Worm (Caenorhabditis elegans) whole organism, late embryonic: ENCODE data around the gene rfl-1.

ENCODE experiments used
- C38D4.7 ChIP-seq: fragments of 200-800 bp; sonication (Bioruptor generic); optimal IDR thresholded peaks from 2 replicates; lab custom pipeline; 2018; ENCODE audit warnings: mild to moderate bottlenecking, missing genetic modification characterization, moderate library complexity, missing compliant biosample characterization
- F13H6.1 ChIP-seq: sonication (generic microtip); optimal IDR thresholded peaks from 2 replicates; lab custom pipeline; 2016; ENCODE audit warnings: missing genetic modification characterization, missing compliant biosample characterization
- K02D7.2 ChIP-seq: sonication (generic microtip); optimal IDR thresholded peaks from 2 replicates; lab custom pipeline; 2017; ENCODE audit warnings: mild to moderate bottlenecking, missing genetic modification characterization, missing compliant biosample characterization
- K09A11.1 ChIP-seq: sonication (generic microtip); optimal IDR thresholded peaks from 2 replicates; lab custom pipeline; 2017; ENCODE audit warnings: antibody characterized with exemption, mild to moderate bottlenecking, missing genetic modification characterization, missing compliant biosample characterization; ENCODE audit not compliant: insufficient read depth
- T23F11.4 ChIP-seq: fragments of 200-800 bp; sonication (Bioruptor generic); optimal IDR thresholded peaks from 2 replicates; lab custom pipeline; 2018; ENCODE audit warnings: mild to moderate bottlenecking, missing genetic modification characterization, missing compliant biosample characterization
- Y22D7AL.16 ChIP-seq: sonication (generic microtip); optimal IDR thresholded peaks from 2 replicates; lab custom pipeline; 2016; ENCODE audit warnings: missing genetic modification characterization, missing compliant biosample characterization
- ama-1 ChIP-seq: fragments of 150-350 bp; optimal IDR thresholded peaks from 2 replicates; lab custom pipeline; 2014
- ceh-19 ChIP-seq: fragments of 200-800 bp; sonication (Bioruptor generic); optimal IDR thresholded peaks from 2 replicates; lab custom pipeline; 2018; ENCODE audit warnings: mild to moderate bottlenecking, missing genetic modification characterization, missing compliant biosample characterization
- ceh-22 ChIP-seq: sonication (generic microtip); optimal IDR thresholded peaks from 2 replicates; lab custom pipeline; 2017; ENCODE audit warnings: missing biosample characterization, missing genetic modification characterization
- ceh-24 ChIP-seq: sonication (generic microtip); optimal IDR thresholded peaks from 2 replicates; lab custom pipeline; 2016; ENCODE audit warnings: mild to moderate bottlenecking, missing genetic modification characterization, missing compliant biosample characterization
- ceh-34 ChIP-seq: sonication (generic microtip); optimal IDR thresholded peaks from 2 replicates; lab custom pipeline; 2016; ENCODE audit warnings: mild to moderate bottlenecking, missing genetic modification characterization, missing compliant biosample characterization
- ceh-48 ChIP-seq: sonication (generic microtip); optimal IDR thresholded peaks from 2 replicates; lab custom pipeline; 2016; ENCODE audit warnings: missing genetic modification characterization, inconsistent platforms, missing compliant biosample characterization
- ceh-6 ChIP-seq: fragments of 200-800 bp; sonication (Bioruptor generic); optimal IDR thresholded peaks from 2 replicates; lab custom pipeline; 2018; ENCODE audit warnings: mild to moderate bottlenecking, missing genetic modification characterization, missing compliant biosample characterization
- ceh-9 ChIP-seq: sonication (generic microtip); optimal IDR thresholded peaks from 2 replicates; lab custom pipeline; 2016; ENCODE audit warnings: mild to moderate bottlenecking, missing genetic modification characterization, inconsistent platforms, missing compliant biosample characterization
- elt-2 ChIP-seq: sonication (generic microtip); optimal IDR thresholded peaks from 2 replicates; lab custom pipeline; 2016; ENCODE audit warnings: missing genetic modification reagents, missing genetic modification characterization, missing compliant biosample characterization
- elt-4 ChIP-seq: sonication (generic microtip); optimal IDR thresholded peaks from 2 replicates; lab custom pipeline; 2016; ENCODE audit warnings: missing genetic modification characterization, missing compliant biosample characterization
- ets-4 ChIP-seq: sonication (generic microtip); optimal IDR thresholded peaks from 2 replicates; lab custom pipeline; 2016; ENCODE audit warnings: missing genetic modification characterization, missing compliant biosample characterization
- eyg-1 ChIP-seq: sonication (generic microtip); optimal IDR thresholded peaks from 2 replicates; lab custom pipeline; 2016; ENCODE audit warnings: missing genotype, missing genetic modification characterization, missing compliant biosample characterization
- fkh-10 ChIP-seq: fragments of 150-350 bp; optimal IDR thresholded peaks from 2 replicates; lab custom pipeline; 2014; ENCODE audit warnings: missing biosample characterization, missing genetic modification reagents, missing genetic modification characterization
- gmeb-2 ChIP-seq: sonication (generic microtip); optimal IDR thresholded peaks from 2 replicates; lab custom pipeline; 2016; ENCODE audit warnings: missing genetic modification characterization, inconsistent platforms, missing compliant biosample characterization
- lin-11 ChIP-seq: fragments of 200-800 bp; sonication (Bioruptor generic); optimal IDR thresholded peaks from 2 replicates; lab custom pipeline; 2018; ENCODE audit warnings: mild to moderate bottlenecking, missing genetic modification characterization, missing compliant biosample characterization
- madf-2 ChIP-seq: sonication (generic microtip); optimal IDR thresholded peaks from 2 replicates; lab custom pipeline; 2017; ENCODE audit warnings: missing genetic modification characterization, missing compliant biosample characterization
- nfya-1 ChIP-seq: sonication (generic microtip); optimal IDR thresholded peaks from 2 replicates; lab custom pipeline; 2017; ENCODE audit warnings: missing genetic modification characterization, mild to moderate bottlenecking, missing compliant biosample characterization, antibody characterized with exemption, moderate library complexity
- nhr-11 ChIP-seq: fragments of 150-350 bp; optimal IDR thresholded peaks from 2 replicates; lab custom pipeline; 2014; ENCODE audit warnings: missing biosample characterization, missing genetic modification characterization
- npax-4 ChIP-seq: sonication (generic microtip); optimal IDR thresholded peaks from 2 replicates; lab custom pipeline; 2016; ENCODE audit warnings: missing genetic modification characterization, missing compliant biosample characterization
- pag-3 ChIP-seq: sonication (generic microtip); optimal IDR thresholded peaks from 2 replicates; lab custom pipeline; 2016; ENCODE audit warnings: missing compliant biosample characterization, missing genetic modification characterization, borderline replicate concordance
- pat-9 ChIP-seq: fragments of 200-800 bp; sonication (Bioruptor generic); optimal IDR thresholded peaks from 2 replicates; lab custom pipeline; 2018; ENCODE audit warnings: mild to moderate bottlenecking, missing genetic modification characterization, moderate library complexity, missing compliant biosample characterization
- pqm-1 ChIP-seq: sonication (generic microtip); optimal IDR thresholded peaks from 2 replicates; lab custom pipeline; 2016; ENCODE audit warnings: missing genetic modification characterization, missing compliant biosample characterization
- ref-2 ChIP-seq: sonication (generic microtip); optimal IDR thresholded peaks from 2 replicates; lab custom pipeline; 2016; ENCODE audit warnings: missing genetic modification characterization, missing compliant biosample characterization
- rnt-1 ChIP-seq: sonication (generic microtip); optimal IDR thresholded peaks from 2 replicates; lab custom pipeline; 2016; ENCODE audit warnings: missing genetic modification characterization, missing compliant biosample characterization
- sox-2 ChIP-seq: fragments of 200-800 bp; sonication (Bioruptor generic); IDR thresholded peaks from 2 replicates; pipeline ENCODE4 v1.3.6; 2022; ENCODE audit warnings: missing genetic modification reagents, missing genetic modification characterization, missing compliant biosample characterization
- syd-9 ChIP-seq: sonication (generic microtip); optimal IDR thresholded peaks from 2 replicates; lab custom pipeline; 2016; ENCODE audit warnings: mild to moderate bottlenecking, missing genetic modification characterization, moderate library complexity, missing compliant biosample characterization
- tbx-2 ChIP-seq: sonication (generic microtip); optimal IDR thresholded peaks from 2 replicates; lab custom pipeline; 2016; ENCODE audit warnings: missing genetic modification characterization, missing compliant biosample characterization
- tbx-7 ChIP-seq: sonication (generic microtip); optimal IDR thresholded peaks from 2 replicates; lab custom pipeline; 2016; ENCODE audit warnings: missing genotype, missing genetic modification characterization, missing compliant biosample characterization
- unc-42 ChIP-seq: sonication (generic microtip); optimal IDR thresholded peaks from 2 replicates; lab custom pipeline; 2016; ENCODE audit warnings: missing genotype, missing genetic modification characterization, missing compliant biosample characterization
- zip-5 ChIP-seq: sonication (generic microtip); optimal IDR thresholded peaks from 2 replicates; lab custom pipeline; 2016; ENCODE audit warnings: missing genetic modification characterization, missing compliant biosample characterization
- ztf-16 ChIP-seq: sonication (generic microtip); optimal IDR thresholded peaks from 2 replicates; lab custom pipeline; 2017; ENCODE audit warnings: missing genetic modification characterization, missing compliant biosample characterization

The rfl-1 gene

DNA sequence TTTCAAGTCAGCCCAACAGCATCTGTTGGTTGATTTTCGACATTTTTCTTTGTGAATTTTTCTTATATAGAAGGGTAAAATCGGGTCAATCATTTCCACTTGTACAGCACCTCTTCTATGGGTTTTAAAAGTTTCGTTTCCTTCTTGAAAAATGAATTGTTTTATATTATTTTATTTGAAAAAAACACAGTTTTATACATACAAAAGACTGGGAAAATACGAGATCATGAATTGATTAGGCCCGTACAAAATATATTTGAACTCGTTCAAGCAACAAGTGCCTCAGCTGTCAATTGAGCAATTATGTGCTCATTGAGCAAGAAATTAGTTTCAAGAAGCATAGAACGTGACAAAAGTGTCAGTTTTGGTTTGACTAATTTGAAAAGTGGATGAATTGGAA, 18.9 kb upstream of the rfl-1 start:
- TF ChIP-seq rnt-1 (no peak), elt-4 (tag; lab: Kevin White, UChicago) (no peak), fkh-10 (GFP tag; lab: Kevin White, UChicago) (no peak), ceh-48 (tag; lab: Kevin White, UChicago) (no peak), ama-1 (no peak), ceh-6 (GFP tag; lab: Kevin White, UChicago) (no peak), elt-2 (no peak), tbx-7 (no peak), sox-2 (GFP tag; lab: Robert Waterston, UW) (no peak), ref-2 (tag; lab: Kevin White, UChicago) (no peak), ceh-19 (no peak), madf-2 (tag; lab: Kevin White, UChicago) (no peak), npax-4 (no peak), pqm-1 (no peak), ztf-16 (tag; lab: Kevin White, UChicago) (no peak), tbx-2 (tag; lab: Kevin White, UChicago) (no peak)

ce11 chrIII:7005350-7005749, 15.7 kb upstream of the rfl-1 start, which contains the start of gene C06E8.5:
Gene C06E8.5, minus strand, starts transcription at chrIII:7005450.
- TF ChIP-seq unc-42 (tag; lab: Kevin White, UChicago), result no peak
- no peak for TF ChIP-seq C38D4.7 (GFP tag; lab: Kevin White, UChicago)
- TF ChIP-seq ceh-9 (tag; lab: Kevin White, UChicago), result no peak
- no peak for TF ChIP-seq zip-5 (tag; lab: Kevin White, UChicago)
- no peak for TF ChIP-seq npax-4
- TF ChIP-seq ref-2 (tag; lab: Kevin White, UChicago), result no peak
- TF ChIP-seq pat-9, result no peak
- TF ChIP-seq nhr-11 (tag; lab: Kevin White, UChicago), result no peak
- no peak for TF ChIP-seq K02D7.2

- TF ChIP-seq ceh-24 (tag; lab: Kevin White, UChicago) (no peak), ceh-9 (tag; lab: Kevin White, UChicago) (no peak), eyg-1 (tag; lab: Kevin White, UChicago) (no peak), tbx-2 (tag; lab: Kevin White, UChicago) (no peak), T23F11.4 (no peak), madf-2 (tag; lab: Kevin White, UChicago) (no peak), sox-2 (GFP tag; lab: Robert Waterston, UW) (no peak), Y22D7AL.16 (tag; lab: Kevin White, UChicago) (no peak)
Observed at ce11 chrIII:7008836-7009235, 12.2 kb upstream of the rfl-1 start, which contains the start of gene lgc-38. Gene lgc-38, plus strand, starts transcription at chrIII:7009136.

ce11 chrIII:7012060-7012459, 8.9 kb upstream of the rfl-1 start:
- TF ChIP-seq ceh-9 (tag; lab: Kevin White, UChicago), result no peak
- TF ChIP-seq unc-42 (tag; lab: Kevin White, UChicago), result peak; percentile 29

ce11 chrIII:7013764-7014163, 7.2 kb upstream of the rfl-1 start:
- TF ChIP-seq ceh-34 (no peak), ceh-22 (tag; lab: Kevin White, UChicago) (no peak), sox-2 (GFP tag; lab: Robert Waterston, UW) (no peak), nfya-1 (no peak), madf-2 (tag; lab: Kevin White, UChicago) (no peak), npax-4 (no peak), F13H6.1 (tag; lab: Kevin White, UChicago) (no peak), K09A11.1 (tag; lab: Kevin White, UChicago) (no peak), syd-9 (tag; lab: Kevin White, UChicago) (no peak), ceh-48 (tag; lab: Kevin White, UChicago) (no peak), gmeb-2 (tag; lab: Kevin White, UChicago) (no peak), ets-4 (tag; lab: Kevin White, UChicago) (no peak), pag-3 (tag; lab: Kevin White, UChicago) (no peak), lin-11 (no peak)
